Worm (Caenorhabditis elegans): ENCODE results near the gene chtl-1.

DNA sequence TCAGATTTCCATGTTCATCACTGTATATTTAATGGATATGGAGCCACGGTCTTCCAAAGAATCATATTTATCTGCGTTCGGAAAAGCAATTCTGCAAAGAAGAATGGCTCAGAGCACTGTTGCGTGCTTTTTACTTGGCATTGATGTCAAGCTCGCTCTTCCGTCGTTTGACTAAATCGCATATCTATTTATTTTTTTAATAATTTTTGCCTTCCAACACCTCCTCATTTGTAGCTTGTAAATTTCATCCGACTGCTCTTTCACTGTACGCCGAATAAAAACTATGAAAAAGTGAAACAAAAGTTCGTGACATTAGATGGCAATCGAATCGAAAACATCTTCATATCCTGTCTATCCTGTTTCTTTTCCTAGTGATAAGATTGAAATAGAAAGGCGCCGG lies 24.2 kb downstream of the chtl-1 start, which contains the start of gene C26B9.2:
- TF ChIP-seq elt-1 (tag; optimal IDR thresholded peaks at IDR 0.05; ENCODE audit: borderline replicate concordance, insufficient read depth) = no peak
- TF ChIP-seq zip-8 (tag; optimal IDR thresholded peaks at IDR 0.05) = no peak
- TF ChIP-seq nhr-237 (tag; optimal IDR thresholded peaks at IDR 0.05) = no peak
- no peak for TF ChIP-seq elt-3 (tag; optimal IDR thresholded peaks at IDR 0.05)
- TF ChIP-seq ceh-39 (tag; optimal IDR thresholded peaks at IDR 0.05) = no peak
- TF ChIP-seq ceh-83 (GFP tag; optimal IDR thresholded peaks at IDR 0.05) = no peak
- no peak for TF ChIP-seq lsy-2 (tag; optimal IDR thresholded peaks at IDR 0.05)
- TF ChIP-seq nhr-28 (tag; optimal IDR thresholded peaks at IDR 0.05) = no peak
- TF ChIP-seq lin-13 (tag; optimal IDR thresholded peaks at IDR 0.05) = no peak
- no peak for TF ChIP-seq mab-5 (tag; optimal IDR thresholded peaks at IDR 0.05)

Measured in whole organism, mixed stage, embryonic.